Worm (Caenorhabditis elegans): ENCODE results near the gene hrde-1.

hrde-1 gene

DNA sequence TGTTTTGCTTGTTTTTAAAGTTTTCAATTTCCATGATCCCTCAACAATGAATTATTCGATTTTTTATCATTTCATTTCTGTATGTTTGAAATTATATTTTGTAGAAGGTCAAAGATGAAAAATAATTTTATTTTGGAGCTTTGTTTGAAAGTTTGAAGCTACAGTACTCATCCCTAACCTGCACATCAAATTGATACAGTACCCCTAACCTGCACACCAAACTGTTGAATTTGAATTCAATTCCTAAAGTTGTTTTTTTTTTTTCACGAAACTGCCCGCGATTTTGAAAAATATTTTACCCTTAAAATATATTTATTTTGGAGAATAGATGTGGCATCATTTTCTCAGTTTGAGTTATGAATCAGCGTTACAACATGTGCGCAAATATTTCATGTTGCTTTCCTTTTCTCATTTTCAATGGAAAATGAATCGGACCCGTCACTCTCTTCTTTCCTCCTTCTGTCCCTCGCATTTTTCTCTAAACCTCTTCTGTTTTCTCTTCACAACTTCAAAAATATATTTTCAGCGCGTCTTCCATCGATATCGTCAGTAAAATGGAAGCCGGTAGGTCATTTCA is 29.9 kb upstream of the hrde-1 start, which contains the start of gene R74.8:
R74.8 (plus strand) TSS at position 527 of the 577 bp plus-strand sequence.
- TF ChIP-seq ceh-20 (GFP tag; IDR thresholded peaks at IDR 0.05), result no peak
- TF ChIP-seq zfp-2 (tag; optimal IDR thresholded peaks at IDR 0.05), result no peak
- no peak for TF ChIP-seq tra-1 (GFP tag; IDR thresholded peaks at IDR 0.05)
- no peak for TF ChIP-seq ceh-44 (GFP tag; IDR thresholded peaks at IDR 0.05)
- no peak for TF ChIP-seq jun-1 (tag; optimal IDR thresholded peaks at IDR 0.05)
- TF ChIP-seq zip-2 (tag; optimal IDR thresholded peaks at IDR 0.05), result no peak
- no peak for TF ChIP-seq nhr-77 (tag; optimal IDR thresholded peaks at IDR 0.05)
- no peak for TF ChIP-seq nhr-25 (tag; optimal IDR thresholded peaks at IDR 0.05; ENCODE audit: borderline replicate concordance, insufficient read depth)
- no peak for TF ChIP-seq nhr-48 (tag; optimal IDR thresholded peaks at IDR 0.05)
- TF ChIP-seq F49E8.2 (tag; optimal IDR thresholded peaks at IDR 0.05; ENCODE audit: borderline replicate concordance), result peak; percentile 19
- TF ChIP-seq zip-11 (GFP tag; IDR thresholded peaks at IDR 0.05), result no peak
- peak; percentile 79 for TF ChIP-seq Y48G9A.11 (GFP tag; IDR thresholded peaks at IDR 0.05)
- TF ChIP-seq lsy-2 (tag; optimal IDR thresholded peaks at IDR 0.05), result peak in 1 of 2 experiments; percentile 79
- TF ChIP-seq daf-8 (GFP tag; IDR thresholded peaks at IDR 0.05), result no peak
- TF ChIP-seq unc-130 (GFP tag; optimal IDR thresholded peaks at IDR 0.05), result peak; percentile 67
- TF ChIP-seq nhr-111 (GFP tag; optimal IDR thresholded peaks at IDR 0.05), result no peak
- TF ChIP-seq lin-38 (GFP tag; IDR thresholded peaks at IDR 0.05), result peak; percentile 25

DNA sequence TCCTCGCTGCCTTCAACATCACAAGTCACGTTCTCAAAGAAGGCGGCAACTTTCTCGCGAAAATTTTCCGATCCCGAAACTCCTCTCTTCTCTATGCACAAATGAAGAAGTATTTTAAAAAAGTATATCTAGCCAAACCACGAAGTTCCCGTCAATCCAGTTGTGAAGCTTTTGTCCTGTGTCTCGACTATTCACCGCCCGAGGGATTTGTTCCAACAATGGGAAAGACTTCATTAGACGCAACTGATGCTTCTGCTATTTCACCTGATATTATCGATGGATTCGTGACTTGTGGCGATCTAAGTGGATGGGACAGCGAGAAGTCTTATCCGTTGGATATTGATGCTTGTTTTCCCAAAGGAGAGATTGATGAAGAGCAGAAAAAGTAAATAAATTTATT is 29.0 kb upstream of the hrde-1 start:
- peak; percentile 94 for TF ChIP-seq aha-1 (tag)
- no peak for TF ChIP-seq F44E2.7 (GFP tag; IDR thresholded peaks at IDR 0.05)

DNA sequence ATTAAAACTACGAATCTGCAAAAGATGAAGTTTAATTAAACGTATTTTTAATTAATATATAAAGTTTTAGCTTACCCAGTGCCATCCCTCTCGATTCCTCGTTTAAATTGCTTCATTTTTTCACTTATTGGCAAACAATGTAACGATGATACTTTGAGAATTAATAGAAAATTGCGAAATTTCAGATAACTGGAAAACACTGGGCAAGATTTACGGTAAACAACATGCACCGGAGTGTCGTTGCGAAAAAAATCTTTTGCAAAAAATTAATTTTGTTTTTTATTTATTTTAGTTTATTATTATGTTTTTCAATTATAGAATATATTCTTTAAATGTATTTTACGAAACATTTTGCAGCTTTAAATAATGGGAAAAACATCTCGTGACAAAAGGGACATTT is 28.1 kb upstream of the hrde-1 start, which contains the start of the genes pelo-1 and R74.7:
pelo-1 (minus strand) TSS at position 151 of the 400 bp plus-strand sequence.
R74.7 (plus strand) TSS at position 358 of the 400 bp plus-strand sequence.
- no peak for TF ChIP-seq mep-1 (tag; optimal IDR thresholded peaks at IDR 0.05)
- peak; percentile 69 for TF ChIP-seq R02D3.7 (tag; optimal IDR thresholded peaks at IDR 0.05)
- no peak for TF ChIP-seq zip-11 (GFP tag; IDR thresholded peaks at IDR 0.05)
- TF ChIP-seq pqm-1 (tag; optimal IDR thresholded peaks at IDR 0.05), result no peak
- no peak for TF ChIP-seq ceh-82 (tag; optimal IDR thresholded peaks at IDR 0.05)
- TF ChIP-seq nhr-11 (tag; optimal IDR thresholded peaks at IDR 0.05), result no peak
- no peak for TF ChIP-seq duxl-1 (tag; optimal IDR thresholded peaks at IDR 0.05; ENCODE audit: poor library complexity)
- TF ChIP-seq dmd-9 (GFP tag; IDR thresholded peaks at IDR 0.05), result no peak
- no peak for TF ChIP-seq daf-8 (GFP tag; IDR thresholded peaks at IDR 0.05)
- TF ChIP-seq F26F4.8 (GFP tag; conservative IDR thresholded peaks at IDR 0.05), result no peak
- no peak for TF ChIP-seq nhr-237 (tag; optimal IDR thresholded peaks at IDR 0.05)
- TF ChIP-seq daf-16 (GFP tag; optimal IDR thresholded peaks at IDR 0.05), result no peak
- peak; percentile 21 for TF ChIP-seq daf-16 (tag; optimal IDR thresholded peaks at IDR 0.05)
- no peak for TF ChIP-seq zfp-2 (tag; optimal IDR thresholded peaks at IDR 0.05)
- peak; percentile 11 for TF ChIP-seq nhr-77 (tag; optimal IDR thresholded peaks at IDR 0.05)
- TF ChIP-seq unc-130 (GFP tag; optimal IDR thresholded peaks at IDR 0.05), result no peak
- no peak for TF ChIP-seq attf-4 (tag; optimal IDR thresholded peaks at IDR 0.05)
- no peak for TF ChIP-seq sdz-12 (GFP tag; optimal IDR thresholded peaks at IDR 0.05)
- no peak for TF ChIP-seq lin-15B (tag; optimal IDR thresholded peaks at IDR 0.05)
- TF ChIP-seq set-16 (GFP tag; IDR thresholded peaks at IDR 0.05), result no peak
- peak; percentile 61 for TF ChIP-seq Y48G9A.11 (GFP tag; IDR thresholded peaks at IDR 0.05)
- peak in 1 of 2 experiments; percentile 65 for TF ChIP-seq lsy-2 (tag; optimal IDR thresholded peaks at IDR 0.05)
- no peak for TF ChIP-seq ZK337.2 (GFP tag; IDR thresholded peaks at IDR 0.05)
- TF ChIP-seq nhr-42 (GFP tag; IDR thresholded peaks at IDR 0.05), result no peak
- no peak for TF ChIP-seq nhr-111 (GFP tag; optimal IDR thresholded peaks at IDR 0.05)
- TF ChIP-seq ctbp-1 (GFP tag; IDR thresholded peaks at IDR 0.05), result no peak
- no peak for TF ChIP-seq fos-1 (tag; optimal IDR thresholded peaks at IDR 0.05)
- no peak for TF ChIP-seq lin-29 (GFP tag; IDR thresholded peaks at IDR 0.05)
- no peak for TF ChIP-seq pha-4 (GFP tag; IDR thresholded peaks at IDR 0.05)
- TF ChIP-seq pha-4 (tag; optimal IDR thresholded peaks at IDR 0.05), result no peak
- no peak for TF ChIP-seq ceh-62 (tag; optimal IDR thresholded peaks at IDR 0.05)
- TF ChIP-seq arid-1 (GFP tag; conservative IDR thresholded peaks at IDR 0.05), result no peak
- TF ChIP-seq Y5F2A.4 (GFP tag; optimal IDR thresholded peaks at IDR 0.05), result no peak
- no peak for TF ChIP-seq nhr-10 (tag; optimal IDR thresholded peaks at IDR 0.05)
- no peak for TF ChIP-seq nhr-6 (tag; optimal IDR thresholded peaks at IDR 0.05)
- TF ChIP-seq nhr-25 (tag; optimal IDR thresholded peaks at IDR 0.05; ENCODE audit: borderline replicate concordance, insufficient read depth), result no peak
- no peak for TF ChIP-seq lim-7 (GFP tag; IDR thresholded peaks at IDR 0.05)
- TF ChIP-seq ces-1 (GFP tag; optimal IDR thresholded peaks at IDR 0.05), result no peak
